Worm (Caenorhabditis elegans): ENCODE results near the gene F36A4.2.

The F36A4.2 gene

DNA sequence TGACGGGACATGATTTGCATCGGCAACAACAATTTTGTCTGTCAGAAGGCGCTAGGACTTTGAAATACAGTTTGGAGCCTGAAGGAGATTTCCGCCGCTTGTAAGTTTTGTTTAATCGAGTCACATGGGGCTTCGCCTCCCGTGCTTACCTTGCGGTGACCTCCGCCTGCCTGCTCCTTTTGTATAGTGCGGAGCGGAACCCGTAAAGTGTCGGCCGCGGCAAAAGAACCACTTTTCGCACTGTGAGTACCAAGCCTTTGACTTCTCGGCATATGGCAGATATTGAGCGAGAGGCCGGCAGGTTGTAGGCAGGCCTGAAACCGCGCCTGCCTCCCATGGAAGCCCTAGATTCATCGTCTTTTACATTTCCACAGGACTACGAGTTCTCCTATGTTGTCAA is 5.1 kb upstream of the F36A4.2 start (continued):
- TF ChIP-seq aptf-3 (GFP tag; IDR thresholded peaks at IDR 0.05): no peak
- no peak for TF ChIP-seq F22D6.2 (tag; optimal IDR thresholded peaks at IDR 0.05)

DNA sequence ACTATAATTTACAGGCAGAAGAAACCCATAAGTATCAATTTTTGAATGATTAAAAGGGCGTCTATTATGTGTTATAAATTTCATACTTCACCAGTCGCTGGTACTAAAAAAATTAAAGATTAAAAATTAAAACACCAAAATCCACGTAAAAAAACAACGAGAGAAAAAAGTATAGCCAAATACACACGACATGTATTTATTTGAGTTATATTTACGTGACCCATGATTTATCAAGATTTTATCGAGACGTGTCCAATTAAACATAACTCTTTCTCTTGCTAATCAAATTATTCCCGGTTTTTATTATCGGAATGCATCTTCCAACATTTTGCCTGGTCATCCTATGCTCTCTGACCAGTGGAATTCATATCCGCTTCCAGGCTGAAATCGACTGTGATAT is 3.7 kb upstream of the F36A4.2 start, which contains the start of gene F36A4.4:
Gene F36A4.4, plus strand, starts transcription at position 301 of the 400 bp plus-strand sequence.
- TF ChIP-seq B0261.1 (tag; optimal IDR thresholded peaks at IDR 0.05) (no peak), unc-62 (GFP tag; optimal IDR thresholded peaks at IDR 0.05) (no peak), attf-6 (GFP tag; IDR thresholded peaks at IDR 0.05) (no peak), zfh-2 (GFP tag; conservative IDR thresholded peaks at IDR 0.05) (no peak), Y53G8AR.9 (GFP tag; conservative IDR thresholded peaks at IDR 0.05) (no peak), lin-35 (GFP tag; optimal IDR thresholded peaks at IDR 0.05) (no peak), atf-7 (tag; optimal IDR thresholded peaks at IDR 0.05) (no peak), ceh-27 (GFP tag; optimal IDR thresholded peaks at IDR 0.05) (no peak), ztf-28 (GFP tag; IDR thresholded peaks at IDR 0.05) (no peak), ztf-22 (GFP tag; optimal IDR thresholded peaks at IDR 0.05) (no peak), nhr-179 (tag; optimal IDR thresholded peaks at IDR 0.05) (no peak), ekl-4 (GFP tag; IDR thresholded peaks at IDR 0.05) (no peak), snpc-4 (GFP tag; optimal IDR thresholded peaks at IDR 0.05) (no peak), snpc-4 (tag; optimal IDR thresholded peaks at IDR 0.05) (no peak), repo-1 (tag; optimal IDR thresholded peaks at IDR 0.05) (no peak)

- no peak for TF ChIP-seq nhr-179 (tag; optimal IDR thresholded peaks at IDR 0.05)
- no peak for TF ChIP-seq bed-1 (GFP tag; IDR thresholded peaks at IDR 0.05)
- no peak for TF ChIP-seq lin-35 (GFP tag; optimal IDR thresholded peaks at IDR 0.05)
- no peak for TF ChIP-seq nfya-1 (tag; optimal IDR thresholded peaks at IDR 0.05; ENCODE audit: borderline replicate concordance, insufficient read depth)
- no peak for TF ChIP-seq unc-62 (GFP tag; optimal IDR thresholded peaks at IDR 0.05)
- TF ChIP-seq egl-44 (GFP tag; IDR thresholded peaks at IDR 0.05): no peak
- TF ChIP-seq Y56A3A.18 (GFP tag; IDR thresholded peaks at IDR 0.05): no peak
- no peak for TF ChIP-seq ztf-3 (GFP tag; optimal IDR thresholded peaks at IDR 0.05)
- no peak for TF ChIP-seq ztf-22 (GFP tag; optimal IDR thresholded peaks at IDR 0.05)
- no peak for TF ChIP-seq nfyb-1 (GFP tag; IDR thresholded peaks at IDR 0.05)
- no peak for TF ChIP-seq let-526 (GFP tag; IDR thresholded peaks at IDR 0.05)
- TF ChIP-seq akir-1 (GFP tag; optimal IDR thresholded peaks at IDR 0.05): no peak
- TF ChIP-seq B0035.1 (tag; optimal IDR thresholded peaks at IDR 0.05): no peak
- no peak for TF ChIP-seq ceh-100 (GFP tag; IDR thresholded peaks at IDR 0.05)
- TF ChIP-seq F37B4.10 (GFP tag; IDR thresholded peaks at IDR 0.05): no peak
- TF ChIP-seq cebp-1 (GFP tag; IDR thresholded peaks at IDR 0.05): no peak
- TF ChIP-seq cebp-1 (tag; optimal IDR thresholded peaks at IDR 0.05): no peak
- no peak for TF ChIP-seq atf-7 (tag; optimal IDR thresholded peaks at IDR 0.05)
- no peak for TF ChIP-seq nhr-27 (tag; optimal IDR thresholded peaks at IDR 0.05)
Observed at ce11 chrIV:4269308-4269707, 1.7 kb upstream of the F36A4.2 start, which contains the start of gene F36A4.3. Gene F36A4.3 (plus strand): TSS chrIV:4269608.

DNA sequence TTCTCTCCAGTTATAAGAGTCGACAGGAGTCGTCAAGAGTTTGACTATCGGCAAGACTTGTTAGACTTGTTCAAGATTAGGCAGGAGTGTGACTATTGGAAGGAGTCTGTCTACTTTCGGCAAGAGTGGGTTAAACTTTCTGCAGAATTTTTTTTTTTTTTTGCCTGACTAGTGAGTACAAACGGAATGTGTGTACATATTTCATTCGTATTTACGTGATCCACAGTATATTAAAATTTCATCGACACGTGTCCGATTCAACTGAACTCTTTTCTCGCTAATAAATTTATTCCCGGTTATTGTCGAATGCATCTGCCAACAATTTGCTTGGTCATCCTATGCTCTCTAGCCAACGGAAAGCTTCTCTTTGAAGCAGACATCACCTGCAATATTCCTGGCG is 1.1 kb downstream of the F36A4.2 start, which contains the start of gene F36A4.1:
Gene F36A4.1, plus strand, starts transcription at position 301 of the 400 bp plus-strand sequence.
- TF ChIP-seq ztf-28 (GFP tag; IDR thresholded peaks at IDR 0.05) (no peak), rpc-1 (optimal IDR thresholded peaks at IDR 0.05) (no peak), rpc-1 (tag; optimal IDR thresholded peaks at IDR 0.05) (no peak), ztf-22 (GFP tag; optimal IDR thresholded peaks at IDR 0.05) (no peak), lin-26 (GFP tag; IDR thresholded peaks at IDR 0.05) (no peak), lin-40 (tag; optimal IDR thresholded peaks at IDR 0.05) (no peak), let-607 (tag; optimal IDR thresholded peaks at IDR 0.05) (no peak), mel-28 (tag; optimal IDR thresholded peaks at IDR 0.05; ENCODE audit: borderline replicate concordance) (no peak), ztf-26 (tag; optimal IDR thresholded peaks at IDR 0.05) (no peak), madf-8 (GFP tag; conservative IDR thresholded peaks at IDR 0.05) (no peak), sptf-2 (GFP tag; optimal IDR thresholded peaks at IDR 0.05) (no peak), T26A5.8 (tag; optimal IDR thresholded peaks at IDR 0.05) (no peak), mxl-1 (tag; optimal IDR thresholded peaks at IDR 0.05) (no peak), nfya-2 (GFP tag; IDR thresholded peaks at IDR 0.05) (no peak), nhr-27 (tag; optimal IDR thresholded peaks at IDR 0.05) (no peak), hlh-12 (tag; optimal IDR thresholded peaks at IDR 0.05) (no peak), die-1 (tag; optimal IDR thresholded peaks at IDR 0.05) (no peak), sea-2 (GFP tag; IDR thresholded peaks at IDR 0.05) (no peak)
